Fruit fly (Drosophila melanogaster): ENCODE measurements around the gene CG3308.

CG3308 gene

dm6 chr3R:21273427-21274038, at the start of gene CG3308 (continued):
- TF ChIP-seq HLH3B (GFP tag; IDR thresholded peaks at IDR 0.05) (no peak), eyg (GFP tag; optimal IDR thresholded peaks at IDR 0.05) (no peak), BEAF-32 (GFP tag; optimal IDR thresholded peaks at IDR 0.05) (peak; percentile 87), ems (GFP tag; optimal IDR thresholded peaks at IDR 0.05) (peak; percentile 67), cg (GFP tag; optimal IDR thresholded peaks at IDR 0.05) (peak; percentile 57), CG1792 (GFP tag; optimal IDR thresholded peaks at IDR 0.05) (no peak), Mad (GFP tag; optimal IDR thresholded peaks at IDR 0.05) (peak; percentile 1), stc (GFP tag; IDR thresholded peaks at IDR 0.05) (no peak), fd96Cb (tag; optimal IDR thresholded peaks at IDR 0.05) (no peak), CG5953 (GFP tag; IDR thresholded peaks at IDR 0.05) (no peak), Side (GFP tag; optimal IDR thresholded peaks at IDR 0.05) (no peak), CG10543 (GFP tag; optimal IDR thresholded peaks at IDR 0.05) (peak; percentile 36), CG33213 (GFP tag; optimal IDR thresholded peaks at IDR 0.05) (peak; percentile 49), CG10431 (GFP tag; optimal IDR thresholded peaks at IDR 0.05) (no peak), CG9609 (GFP tag; optimal IDR thresholded peaks at IDR 0.05) (no peak), Oaz (GFP tag; IDR thresholded peaks at IDR 0.05) (no peak), dpn (GFP tag; optimal IDR thresholded peaks at IDR 0.05) (peak; percentile 40 to 51), CG9727 (GFP tag; optimal IDR thresholded peaks at IDR 0.05) (no peak), bowl (GFP tag; IDR thresholded peaks at IDR 0.05) (no peak), CG14441 (GFP tag; IDR thresholded peaks at IDR 0.05) (no peak), lbe (GFP tag; optimal IDR thresholded peaks at IDR 0.05) (peak; percentile 50), CG11723 (GFP tag; optimal IDR thresholded peaks at IDR 0.05) (no peak), inv (GFP tag; IDR thresholded peaks at IDR 0.05; ENCODE audit: partially characterized antibody) (peak; percentile 70), CG7928 (GFP tag; optimal IDR thresholded peaks at IDR 0.05) (peak; percentile 28), mam (GFP tag; optimal IDR thresholded peaks at IDR 0.05) (peak; percentile 64), phol (tag; optimal IDR thresholded peaks at IDR 0.05) (peak; percentile 45), CG32767 (GFP tag; IDR thresholded peaks at IDR 0.05) (no peak), prd (optimal IDR thresholded peaks at IDR 0.05) (no peak), prd (GFP tag; IDR thresholded peaks at IDR 0.05) (0 out of 3 replicates have a peak, but pooled peaks have one; percentile 10), Bgb (GFP tag; IDR thresholded peaks at IDR 0.05; ENCODE audit: partially characterized antibody) (peak; percentile 92), btn (GFP tag; optimal IDR thresholded peaks at IDR 0.05) (no peak), Sin3A (optimal IDR thresholded peaks at IDR 0.05) (peak; percentile 33), slp2 (GFP tag; optimal IDR thresholded peaks at IDR 0.05) (no peak), CG8281 (tag; optimal IDR thresholded peaks at IDR 0.05) (no peak), CG31388 (GFP tag; optimal IDR thresholded peaks at IDR 0.05) (no peak), HmgZ (tag; optimal IDR thresholded peaks at IDR 0.05) (peak; percentile 74), klu (GFP tag; IDR thresholded peaks at IDR 0.05) (no peak), Dp (GFP tag; optimal IDR thresholded peaks at IDR 0.05) (peak; percentile 97), CG11695 (GFP tag; IDR thresholded peaks at IDR 0.05) (no peak), Gsc (GFP tag; IDR thresholded peaks at IDR 0.05) (no peak), CG12299 (tag; optimal IDR thresholded peaks at IDR 0.05) (no peak), CG3838 (GFP tag; optimal IDR thresholded peaks at IDR 0.05) (no peak), CG7839 (tag; optimal IDR thresholded peaks at IDR 0.05) (peak; percentile 30), HHEX (GFP tag; optimal IDR thresholded peaks at IDR 0.05) (no peak), hbn (GFP tag; IDR thresholded peaks at IDR 0.05; ENCODE audit: partially characterized antibody) (peak; percentile 75), CG7745 (tag; optimal IDR thresholded peaks at IDR 0.05) (no peak), crol (GFP tag; IDR thresholded peaks at IDR 0.05) (no peak), CG4730 (GFP tag; IDR thresholded peaks at IDR 0.05) (no peak), CG7963 (GFP tag; IDR thresholded peaks at IDR 0.05; ENCODE audit: partially characterized antibody) (peak; percentile 75), CG17568 (GFP tag; optimal IDR thresholded peaks at IDR 0.05) (no peak), amos (GFP tag; IDR thresholded peaks at IDR 0.05; ENCODE audit: partially characterized antibody) (peak; percentile 91)
